Worm (Caenorhabditis elegans): ENCODE measurements around the gene H06I04.3.

H06I04.3 gene

DNA sequence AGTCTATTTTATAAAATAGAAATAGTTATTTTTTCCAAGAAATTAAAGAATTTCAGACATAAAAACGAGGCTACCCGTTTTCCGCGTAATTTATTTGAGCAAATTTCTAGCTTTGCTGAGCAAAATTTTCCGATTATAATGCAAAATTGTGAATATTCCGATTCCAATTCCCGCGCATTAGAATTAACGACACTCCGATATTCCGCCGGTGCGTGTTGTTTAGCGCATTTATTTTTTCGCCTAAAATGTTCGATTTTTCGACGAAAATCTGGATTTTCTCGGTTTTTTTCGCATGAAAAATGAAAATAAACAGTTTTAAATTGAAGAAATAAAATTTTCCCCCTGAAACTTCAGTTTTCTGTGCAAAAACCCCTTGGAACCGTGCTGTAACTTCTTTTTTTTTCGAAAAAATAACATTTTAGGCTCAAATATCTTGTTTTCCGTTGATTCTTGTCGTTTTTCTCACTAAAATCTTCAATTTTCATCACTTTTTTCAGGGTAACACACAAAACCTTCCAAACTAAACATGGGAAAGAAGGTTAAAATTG, at the start of gene H06I04.3:
Gene H06I04.3, plus strand, starts transcription at position 498 of the 548 bp plus-strand sequence.
- TF ChIP-seq tbx-9 (tag; optimal IDR thresholded peaks at IDR 0.05; ENCODE audit: borderline replicate concordance), result no peak
- TF ChIP-seq ztf-26 (tag; optimal IDR thresholded peaks at IDR 0.05), result no peak
- TF ChIP-seq efl-1 (GFP tag; optimal IDR thresholded peaks at IDR 0.05), result peak; percentile 13
- no peak for TF ChIP-seq Y79H2A.3 (GFP tag; conservative IDR thresholded peaks at IDR 0.05)
- peak; percentile 6 for TF ChIP-seq lin-54 (GFP tag; optimal IDR thresholded peaks at IDR 0.05)
- TF ChIP-seq F57A8.1 (GFP tag; optimal IDR thresholded peaks at IDR 0.05), result no peak
- TF ChIP-seq ceh-58 (GFP tag; IDR thresholded peaks at IDR 0.05), result no peak
- TF ChIP-seq attf-3 (GFP tag; conservative IDR thresholded peaks at IDR 0.05), result peak; percentile 93
- peak; percentile 20 for TF ChIP-seq dpl-1 (GFP tag; optimal IDR thresholded peaks at IDR 0.05)
- no peak for TF ChIP-seq aptf-3 (GFP tag; IDR thresholded peaks at IDR 0.05)
- TF ChIP-seq lin-35 (GFP tag; optimal IDR thresholded peaks at IDR 0.05), result peak in 1 of 3 experiments; percentile 42
- no peak for TF ChIP-seq F55B11.4 (tag; optimal IDR thresholded peaks at IDR 0.05; ENCODE audit: borderline replicate concordance, insufficient read depth)

DNA sequence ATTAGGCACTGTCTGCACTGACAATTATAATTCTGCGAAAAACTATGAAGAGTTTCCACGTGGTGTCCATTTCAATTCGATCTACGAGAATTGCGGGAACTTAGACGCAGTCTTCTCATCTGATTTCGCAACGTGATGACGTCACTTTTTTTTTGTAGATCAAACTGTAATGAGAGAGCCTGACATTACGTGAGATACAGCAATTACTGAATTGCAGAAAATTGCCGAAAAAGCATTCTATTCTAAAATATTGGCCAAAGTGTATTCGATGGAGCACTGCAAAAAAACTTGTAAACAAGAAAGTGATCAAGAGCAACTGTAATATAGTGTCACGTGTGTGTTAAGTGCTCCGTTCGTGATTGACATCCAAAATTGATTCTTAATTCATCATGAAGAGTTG, 43.6 kb upstream of the H06I04.3 start:
- TF ChIP-seq cebp-1 (GFP tag; IDR thresholded peaks at IDR 0.05), result no peak
- peak; percentile 32 for TF ChIP-seq cebp-1 (tag; optimal IDR thresholded peaks at IDR 0.05)
- no peak for TF ChIP-seq somi-1 (GFP tag; optimal IDR thresholded peaks at IDR 0.05)

DNA sequence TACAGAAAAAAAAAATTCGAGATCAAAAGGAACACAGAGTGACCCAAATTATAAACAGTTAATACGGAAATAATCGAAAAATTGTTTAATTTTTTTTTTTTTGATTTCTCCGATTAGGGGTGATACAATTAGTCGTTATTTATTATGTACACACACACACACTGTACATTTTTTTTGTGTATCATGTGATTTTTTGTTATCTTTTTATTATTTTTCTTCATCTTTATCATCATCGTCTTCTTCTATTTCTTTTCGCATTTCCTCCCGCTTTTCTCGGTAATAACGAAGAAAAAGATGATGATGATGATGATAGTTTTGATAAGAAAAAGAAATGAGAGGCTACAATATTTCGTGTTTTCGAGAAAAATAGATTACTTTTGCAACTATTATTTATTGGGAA, 40.5 kb upstream of the H06I04.3 start:
- TF ChIP-seq lin-40 (tag; optimal IDR thresholded peaks at IDR 0.05), result peak; percentile 1
- no peak for TF ChIP-seq F57C9.4 (tag; optimal IDR thresholded peaks at IDR 0.05)
- no peak for TF ChIP-seq ceh-58 (GFP tag; IDR thresholded peaks at IDR 0.05)
- TF ChIP-seq lin-54 (GFP tag; optimal IDR thresholded peaks at IDR 0.05), result no peak
- TF ChIP-seq ets-4 (GFP tag; optimal IDR thresholded peaks at IDR 0.05), result no peak
- TF ChIP-seq egl-18 (GFP tag; IDR thresholded peaks at IDR 0.05), result no peak
- TF ChIP-seq mcd-1 (GFP tag; IDR thresholded peaks at IDR 0.05), result no peak
- TF ChIP-seq snpc-4 (GFP tag; optimal IDR thresholded peaks at IDR 0.05), result no peak
- no peak for TF ChIP-seq snpc-4 (tag; optimal IDR thresholded peaks at IDR 0.05)
- TF ChIP-seq aptf-2 (GFP tag; conservative IDR thresholded peaks at IDR 0.05), result no peak

- TF ChIP-seq F39B2.1 (GFP tag; IDR thresholded peaks at IDR 0.05), result no peak
- peak; percentile 63 for TF ChIP-seq nfyb-1 (GFP tag; IDR thresholded peaks at IDR 0.05)
Measured at ce11 chrIII:3031017-3031756, 39.1 kb upstream of the H06I04.3 start.

ce11 chrIII:3033507-3033906, 36.8 kb upstream of the H06I04.3 start:
- no peak for TF ChIP-seq ceh-79 (tag; optimal IDR thresholded peaks at IDR 0.05)
- TF ChIP-seq nfyb-1 (GFP tag; IDR thresholded peaks at IDR 0.05), result 0 out of 2 replicates have a peak, but pooled peaks have one; percentile 64
- TF ChIP-seq ztf-6 (GFP tag; IDR thresholded peaks at IDR 0.05), result no peak
- TF ChIP-seq C06A6.2 (GFP tag; conservative IDR thresholded peaks at IDR 0.05), result no peak
- no peak for TF ChIP-seq hmg-20 (GFP tag; IDR thresholded peaks at IDR 0.05)
- TF ChIP-seq ama-1 (optimal IDR thresholded peaks at IDR 0.05), result no peak
- no peak for TF ChIP-seq ama-1 (GFP tag; optimal IDR thresholded peaks at IDR 0.05)
- TF ChIP-seq rpc-1 (optimal IDR thresholded peaks at IDR 0.05), result no peak
- no peak for TF ChIP-seq rpc-1 (tag; optimal IDR thresholded peaks at IDR 0.05)
- TF ChIP-seq egrh-3 (GFP tag; IDR thresholded peaks at IDR 0.05), result no peak
